Worm (Caenorhabditis elegans): ENCODE data around the gene Y43D4A.5.
A peak's percentile ranks its signal among the peaks of the same experiment; 100 is the strongest.

The Y43D4A.5 gene

ce11 chrIV:16775925-16776324 is 370 bp downstream of the Y43D4A.5 start (continued):
- TF ChIP-seq mxl-2 (GFP tag; conservative IDR thresholded peaks at IDR 0.05): 0 out of 2 replicates have a peak, but pooled peaks have one; percentile 39
- TF ChIP-seq ZK337.2 (GFP tag; IDR thresholded peaks at IDR 0.05): no peak
- peak; percentile 44 for TF ChIP-seq Y5F2A.4 (GFP tag; optimal IDR thresholded peaks at IDR 0.05)
- TF ChIP-seq nhr-102 (tag; optimal IDR thresholded peaks at IDR 0.05): peak; percentile 47
- TF ChIP-seq dpl-1 (GFP tag; optimal IDR thresholded peaks at IDR 0.05): no peak
- TF ChIP-seq php-3 (GFP tag; IDR thresholded peaks at IDR 0.05): no peak
- TF ChIP-seq lin-15B (tag; optimal IDR thresholded peaks at IDR 0.05): no peak
- no peak for TF ChIP-seq ZK546.5 (tag; optimal IDR thresholded peaks at IDR 0.05)
- peak; percentile 60; the same call in 1 of the 2 replicates for TF ChIP-seq T26A8.4 (GFP tag; IDR thresholded peaks at IDR 0.05)
- no peak for TF ChIP-seq ceh-82 (tag; optimal IDR thresholded peaks at IDR 0.05)
- TF ChIP-seq snpc-1.2 (GFP tag; IDR thresholded peaks at IDR 0.05): peak; percentile 98
- TF ChIP-seq skn-1 (tag; optimal IDR thresholded peaks at IDR 0.05): no peak
- TF ChIP-seq zfp-2 (tag; optimal IDR thresholded peaks at IDR 0.05): peak; percentile 21
- TF ChIP-seq aly-2 (tag; optimal IDR thresholded peaks at IDR 0.05): no peak
- TF ChIP-seq nhr-25 (tag; optimal IDR thresholded peaks at IDR 0.05; ENCODE audit: borderline replicate concordance, insufficient read depth): no peak
- no peak for TF ChIP-seq mxl-3 (GFP tag; optimal IDR thresholded peaks at IDR 0.05)
- TF ChIP-seq zip-2 (tag; optimal IDR thresholded peaks at IDR 0.05): no peak
- peak; percentile 51 for TF ChIP-seq F49E8.2 (tag; optimal IDR thresholded peaks at IDR 0.05; ENCODE audit: borderline replicate concordance)
- no peak for TF ChIP-seq lsy-2 (tag; optimal IDR thresholded peaks at IDR 0.05)
- TF ChIP-seq lin-1 (GFP tag; IDR thresholded peaks at IDR 0.05): peak; percentile 70
- no peak for TF ChIP-seq T20F7.1 (GFP tag; optimal IDR thresholded peaks at IDR 0.05)
- peak in 1 of 2 experiments; percentile 44 for TF ChIP-seq hif-1 (tag; optimal IDR thresholded peaks at IDR 0.05)
- TF ChIP-seq unc-39 (tag; optimal IDR thresholded peaks at IDR 0.05): no peak
- TF ChIP-seq jun-1 (tag; optimal IDR thresholded peaks at IDR 0.05): no peak
- TF ChIP-seq saeg-2 (GFP tag; IDR thresholded peaks at IDR 0.05): no peak
- no peak for TF ChIP-seq tra-1 (GFP tag; IDR thresholded peaks at IDR 0.05)
- TF ChIP-seq nhr-6 (tag; optimal IDR thresholded peaks at IDR 0.05): no peak
- TF ChIP-seq mep-1 (tag; optimal IDR thresholded peaks at IDR 0.05): no peak
- peak; percentile 76 for TF ChIP-seq lin-38 (GFP tag; IDR thresholded peaks at IDR 0.05)
- no peak for TF ChIP-seq ceh-28 (tag; optimal IDR thresholded peaks at IDR 0.05)
- TF ChIP-seq lin-29 (GFP tag; IDR thresholded peaks at IDR 0.05): 0 out of 2 replicates have a peak, but pooled peaks have one; percentile 16
- TF ChIP-seq lir-3 (tag; optimal IDR thresholded peaks at IDR 0.05): no peak
- TF ChIP-seq egl-43 (GFP tag; IDR thresholded peaks at IDR 0.05): peak; percentile 91
- no peak for TF ChIP-seq tag-97 (GFP tag; IDR thresholded peaks at IDR 0.05)
- no peak for TF ChIP-seq zag-1 (tag; optimal IDR thresholded peaks at IDR 0.05)
- TF ChIP-seq cey-2 (tag; optimal IDR thresholded peaks at IDR 0.05; ENCODE audit: borderline replicate concordance, insufficient read depth): no peak
- TF ChIP-seq Y48G9A.11 (GFP tag; IDR thresholded peaks at IDR 0.05): 0 out of 2 replicates have a peak, but pooled peaks have one; percentile 24
- no peak for TF ChIP-seq R02D3.7 (tag; optimal IDR thresholded peaks at IDR 0.05)
- peak; percentile 74; the same call in 1 of the 2 replicates for TF ChIP-seq zip-11 (GFP tag; IDR thresholded peaks at IDR 0.05)
- no peak for TF ChIP-seq snpc-4 (tag; optimal IDR thresholded peaks at IDR 0.05)
- no peak for TF ChIP-seq daf-12 (tag; optimal IDR thresholded peaks at IDR 0.05)
- no peak for TF ChIP-seq dmd-9 (GFP tag; IDR thresholded peaks at IDR 0.05)
- no peak for TF ChIP-seq mdl-1 (tag; optimal IDR thresholded peaks at IDR 0.05)
- TF ChIP-seq daf-8 (GFP tag; IDR thresholded peaks at IDR 0.05): 0 out of 2 replicates have a peak, but pooled peaks have one; percentile 20
- no peak for TF ChIP-seq hlh-30 (tag; optimal IDR thresholded peaks at IDR 0.05; ENCODE audit: insufficient read depth)
- TF ChIP-seq arid-1 (GFP tag; conservative IDR thresholded peaks at IDR 0.05): peak; percentile 72
- TF ChIP-seq lim-7 (GFP tag; IDR thresholded peaks at IDR 0.05): peak; percentile 92
- peak in 1 of 2 experiments; percentile 87; a peak in 1 of 4 replicates for TF ChIP-seq madf-5 (GFP tag; IDR thresholded peaks at IDR 0.05)
- no peak for TF ChIP-seq ceh-32 (tag; optimal IDR thresholded peaks at IDR 0.05; ENCODE audit: poor library complexity)
- TF ChIP-seq Y105C5A.15 (GFP tag; IDR thresholded peaks at IDR 0.05): peak; percentile 74

All from whole organism, L4 larva.